Fruit fly (Drosophila melanogaster) whole organism, embryonic: ENCODE measurements around the gene CG13299.

Experiments used
- CG15073 ChIP-seq: fragments of 200-800 bp; sonication (Bioruptor generic); optimal IDR thresholded peaks from 2 replicates; lab custom pipeline; 2016; ENCODE audit warnings: missing biosample characterization, missing genetic modification characterization
- CG17328 ChIP-seq: fragments of 200-800 bp; sonication (Bioruptor generic); IDR thresholded peaks from 2 replicates; pipeline ENCODE4 v1.3.6; 2022; ENCODE audit warnings: missing biosample characterization, missing genetic modification characterization
- Dfd ChIP-seq, 2 experiments: fragments of >200 bp; optimal IDR thresholded peaks; 2 replicates each; lab custom pipeline; 2017; ENCODE audit warnings: missing biosample characterization in 2 of 2, missing genetic modification characterization in 2 of 2
- Vsx1 ChIP-seq: fragments of 200-800 bp; sonication (Bioruptor generic); optimal IDR thresholded peaks from 2 replicates; lab custom pipeline; 2017; ENCODE audit warnings: missing biosample characterization, mild to moderate bottlenecking, missing genetic modification characterization, missing genetic modification reagents
- repo ChIP-seq: fragments of 200-800 bp; sonication (Bioruptor generic); optimal IDR thresholded peaks from 2 replicates; lab custom pipeline; 2016; ENCODE audit warnings: missing biosample characterization, missing genetic modification characterization

dm6 chr3L:6245646-6246045 is 13.5 kb upstream of the CG13299 start, which contains the start of gene Mdr65:
- no peak for TF ChIP-seq CG17328 (GFP tag; lab: Robert Waterston, UW)
- no peak for TF ChIP-seq Vsx1 (GFP tag; lab: Kevin White, UChicago)
- no peak for TF ChIP-seq Dfd (GFP tag; optimal IDR thresholded peaks at IDR 0.05; lab: Kevin White, UChicago)
- TF ChIP-seq CG15073 (GFP tag; lab: Kevin White, UChicago) = no peak
- TF ChIP-seq repo = no peak
